Fruit fly (Drosophila melanogaster) whole organism, embryonic: ENCODE measurements around the gene DnaJ-H.

Source experiments
- BEAF-32 ChIP-seq: fragments of 200-800 bp; sonication (Bioruptor generic); optimal IDR thresholded peaks from 3 replicates; lab custom pipeline; 2017; ENCODE audit warnings: missing biosample characterization, missing genetic modification characterization, mild to moderate bottlenecking, moderate library complexity, missing genetic modification reagents
- CG10321 ChIP-seq: fragments of 200-800 bp; sonication (Bioruptor generic); IDR thresholded peaks from 2 replicates; pipeline ENCODE4 v1.3.6; 2022; ENCODE audit warnings: missing biosample characterization, missing genetic modification characterization
- CG10979 ChIP-seq: fragments of 200-800 bp; sonication (Bioruptor generic); optimal IDR thresholded peaks from 2 replicates; lab custom pipeline; 2018; ENCODE audit warnings: missing biosample characterization, mild to moderate bottlenecking, missing genetic modification characterization, moderate library complexity
- CG12299 ChIP-seq: fragments of 200-800 bp; sonication (Bioruptor generic); optimal IDR thresholded peaks from 2 replicates; lab custom pipeline; 2018; ENCODE audit warnings: missing biosample characterization, mild to moderate bottlenecking, missing genetic modification characterization
- CG12659 ChIP-seq: fragments of 200-800 bp; sonication (Bioruptor generic); optimal IDR thresholded peaks from 3 replicates; lab custom pipeline; 2017; ENCODE audit warnings: mild to moderate bottlenecking, missing biosample characterization, missing genetic modification reagents, missing genetic modification characterization
- CG12744 ChIP-seq: fragments of 200-800 bp; sonication (Bioruptor generic); optimal IDR thresholded peaks from 2 replicates; lab custom pipeline; 2016; ENCODE audit warnings: missing biosample characterization, missing genetic modification characterization
- CG1602 ChIP-seq: fragments of 200-800 bp; sonication (Bioruptor generic); optimal IDR thresholded peaks from 3 replicates; lab custom pipeline; 2016; ENCODE audit warnings: missing biosample characterization, missing genetic modification characterization
- CG16813 ChIP-seq: fragments of 200-800 bp; sonication (Bioruptor generic); IDR thresholded peaks from 3 replicates; pipeline ENCODE4 v1.3.6; 2022; ENCODE audit warnings: missing biosample characterization, missing genetic modification characterization; ENCODE audit not compliant: partially characterized antibody
- CG16863 ChIP-seq: fragments of 200-800 bp; sonication (Bioruptor generic); optimal IDR thresholded peaks from 3 replicates; lab custom pipeline; 2016; ENCODE audit warnings: missing biosample characterization, missing genetic modification characterization
- CG18764 ChIP-seq: fragments of 200-800 bp; sonication (Bioruptor generic); optimal IDR thresholded peaks from 3 replicates; lab custom pipeline; 2016; ENCODE audit warnings: missing biosample characterization, missing genetic modification characterization
- CG31224 ChIP-seq: fragments of 200-800 bp; sonication (Bioruptor generic); IDR thresholded peaks from 2 replicates; pipeline ENCODE4 v1.3.6; 2022; ENCODE audit warnings: missing biosample characterization, missing genetic modification characterization
- CG31388 ChIP-seq: fragments of 200-800 bp; sonication (Bioruptor generic); optimal IDR thresholded peaks from 2 replicates; lab custom pipeline; 2016; ENCODE audit warnings: missing biosample characterization, missing genetic modification characterization
- CG3163 ChIP-seq: fragments of 200-800 bp; sonication (Bioruptor generic); optimal IDR thresholded peaks from 3 replicates; lab custom pipeline; 2016; ENCODE audit warnings: missing biosample characterization, missing genetic modification characterization
- CG4360 ChIP-seq: fragments of 200-800 bp; sonication (Bioruptor generic); IDR thresholded peaks from 2 replicates; pipeline ENCODE4 v1.3.6; 2022; ENCODE audit warnings: missing biosample characterization, missing genetic modification characterization
- CG6272 ChIP-seq: fragments of 200-800 bp; sonication (Bioruptor generic); IDR thresholded peaks from 2 replicates; pipeline ENCODE4 v1.3.6; 2022; ENCODE audit warnings: missing biosample characterization, missing genetic modification characterization
- CG7745 ChIP-seq: fragments of 200-800 bp; sonication (Bioruptor generic); optimal IDR thresholded peaks from 2 replicates; lab custom pipeline; 2018; ENCODE audit warnings: missing biosample characterization, mild to moderate bottlenecking, missing genetic modification characterization, moderate library complexity
- CG8089 ChIP-seq: fragments of 200-800 bp; sonication (Bioruptor generic); optimal IDR thresholded peaks from 3 replicates; lab custom pipeline; 2016; ENCODE audit warnings: missing biosample characterization, missing genetic modification characterization
- CG8924 ChIP-seq: fragments of 200-800 bp; optimal IDR thresholded peaks from 3 replicates; lab custom pipeline; 2019; ENCODE audit warnings: missing biosample characterization, mild to moderate bottlenecking, missing genetic modification characterization, moderate library complexity
- CG9932 ChIP-seq: fragments of 200-800 bp; sonication (Bioruptor generic); IDR thresholded peaks from 2 replicates; pipeline ENCODE4 v1.3.6; 2022; ENCODE audit warnings: missing biosample characterization, missing genetic modification characterization
- Dad ChIP-seq: fragments of 200-800 bp; sonication (Bioruptor generic); optimal IDR thresholded peaks from 3 replicates; lab custom pipeline; 2016; ENCODE audit warnings: missing biosample characterization, missing genetic modification characterization
- Dbx ChIP-seq: fragments of 200-800 bp; sonication (Bioruptor generic); IDR thresholded peaks from 3 replicates; pipeline ENCODE4 v1.3.6; 2022; ENCODE audit warnings: missing biosample characterization, missing genetic modification characterization
- Dip2 ChIP-seq: fragments of 200-800 bp; sonication (Bioruptor generic); IDR thresholded peaks from 2 replicates; pipeline ENCODE4 v1.3.6; 2022; ENCODE audit warnings: missing biosample characterization, missing genetic modification characterization
- Dll ChIP-seq: fragments of 200-800 bp; sonication (Bioruptor generic); IDR thresholded peaks from 4 replicates; pipeline ENCODE4 v1.3.6; 2022; ENCODE audit warnings: missing biosample characterization, missing genetic modification characterization; ENCODE audit not compliant: partially characterized antibody
- Doc2 ChIP-seq: fragments of 200-800 bp; sonication (Bioruptor generic); IDR thresholded peaks from 2 replicates; pipeline ENCODE4 v1.3.6; 2022; ENCODE audit warnings: missing biosample characterization, missing genetic modification characterization
- Fer2 ChIP-seq: fragments of 200-800 bp; sonication (Bioruptor generic); optimal IDR thresholded peaks from 2 replicates; lab custom pipeline; 2018; ENCODE audit warnings: missing biosample characterization, mild to moderate bottlenecking, missing genetic modification characterization, moderate library complexity
- Nf-YC ChIP-seq: fragments of 200-800 bp; optimal IDR thresholded peaks from 3 replicates; lab custom pipeline; 2019; ENCODE audit warnings: missing biosample characterization, mild to moderate bottlenecking, missing genetic modification characterization, moderate library complexity
- Oaz ChIP-seq: fragments of 200-800 bp; sonication (Bioruptor generic); IDR thresholded peaks from 2 replicates; pipeline ENCODE4 v1.3.6; 2022; ENCODE audit warnings: missing biosample characterization, missing genetic modification characterization
- Oli ChIP-seq: fragments of 200-800 bp; sonication (Bioruptor generic); optimal IDR thresholded peaks from 2 replicates; lab custom pipeline; 2018; ENCODE audit warnings: missing biosample characterization, mild to moderate bottlenecking, missing genetic modification characterization, moderate library complexity
- Opbp ChIP-seq: fragments of 200-800 bp; sonication (Bioruptor generic); IDR thresholded peaks from 3 replicates; pipeline ENCODE4 v1.3.6; 2022; ENCODE audit warnings: missing biosample characterization, missing genetic modification characterization; ENCODE audit not compliant: partially characterized antibody
- Sin3A ChIP-seq: fragments of >200 bp; optimal IDR thresholded peaks from 2 replicates; lab custom pipeline; 2018
- YL-1 ChIP-seq: fragments of 200-800 bp; sonication (Bioruptor generic); optimal IDR thresholded peaks from 3 replicates; lab custom pipeline; 2017; ENCODE audit warnings: missing biosample characterization, mild to moderate bottlenecking, missing genetic modification characterization
- fd3F ChIP-seq: fragments of 200-800 bp; sonication (Bioruptor generic); optimal IDR thresholded peaks from 2 replicates; lab custom pipeline; 2018; ENCODE audit warnings: missing biosample characterization, mild to moderate bottlenecking, missing genetic modification characterization, moderate library complexity
- lilli ChIP-seq: fragments of 200-800 bp; sonication (Bioruptor generic); optimal IDR thresholded peaks from 3 replicates; lab custom pipeline; 2016; ENCODE audit warnings: missing biosample characterization, missing genetic modification characterization
- lola ChIP-seq, 3 experiments: fragments of >200 bp in 2 of 3; fragments of 200-800 bp in 1 of 3; sonication (Bioruptor generic) in 1 of 3; optimal IDR thresholded peaks; 2 replicates each; lab custom pipeline; 2017 to 2019; ENCODE audit warnings: missing biosample characterization in 3 of 3, missing genetic modification characterization in 3 of 3, mild to moderate bottlenecking in 1 of 3, moderate library complexity in 1 of 3
- nau ChIP-seq: fragments of 200-800 bp; sonication (Bioruptor generic); optimal IDR thresholded peaks from 3 replicates; lab custom pipeline; 2017; ENCODE audit warnings: missing biosample characterization, mild to moderate bottlenecking, missing genetic modification characterization, missing genetic modification reagents
- otp ChIP-seq: fragments of 200-800 bp; sonication (Bioruptor generic); IDR thresholded peaks from 3 replicates; pipeline ENCODE4, ENCODE4 v1.3.6; 2022; ENCODE audit warnings: missing biosample characterization, missing genetic modification characterization
- pb ChIP-seq: fragments of 200-800 bp; sonication (Bioruptor generic); optimal IDR thresholded peaks from 3 replicates; lab custom pipeline; 2016; ENCODE audit warnings: missing biosample characterization, missing genetic modification characterization
- pita ChIP-seq: fragments of 200-800 bp; sonication (Bioruptor generic); optimal IDR thresholded peaks from 2 replicates; lab custom pipeline; 2017; ENCODE audit warnings: missing biosample characterization, mild to moderate bottlenecking, missing genetic modification characterization
- prd ChIP-seq, 3 experiments: fragments of >200 bp in 2 of 3; fragments of 200-800 bp in 1 of 3; sonication (Bioruptor generic) in 1 of 3; optimal IDR thresholded peaks in 2 of 3; IDR thresholded peaks in 1 of 3; 2 replicates in 2 of 3; 3 replicates in 1 of 3; pipeline versions ENCODE4 v1.3.6 to Lab custom; 2017 to 2022; ENCODE audit warnings: missing biosample characterization in 1 of 3, missing genetic modification characterization in 1 of 3
- pros ChIP-seq: fragments of 200-800 bp; sonication (Bioruptor generic); optimal IDR thresholded peaks from 3 replicates; lab custom pipeline; 2019; ENCODE audit warnings: missing biosample characterization, mild to moderate bottlenecking, missing genetic modification characterization, moderate library complexity
- pum ChIP-seq: fragments of 200-800 bp; sonication (Bioruptor generic); optimal IDR thresholded peaks from 2 replicates; lab custom pipeline; 2016; ENCODE audit warnings: missing biosample characterization, missing genetic modification characterization
- ranshi ChIP-seq: fragments of 200-800 bp; sonication (Bioruptor generic); IDR thresholded peaks from 2 replicates; pipeline ENCODE4 v1.3.6; 2022; ENCODE audit warnings: missing biosample characterization, missing genetic modification characterization
- run ChIP-seq: fragments of 200-800 bp; sonication (Bioruptor generic); optimal IDR thresholded peaks from 3 replicates; lab custom pipeline; 2018; ENCODE audit warnings: missing biosample characterization, mild to moderate bottlenecking, missing genetic modification characterization
- salm ChIP-seq: fragments of 200-800 bp; sonication (Bioruptor generic); optimal IDR thresholded peaks from 2 replicates; lab custom pipeline; 2018; ENCODE audit warnings: missing biosample characterization, mild to moderate bottlenecking, missing genetic modification characterization
- slp2 ChIP-seq: fragments of 200-800 bp; sonication (Bioruptor generic); optimal IDR thresholded peaks from 2 replicates; lab custom pipeline; 2016; ENCODE audit warnings: missing biosample characterization, missing genetic modification characterization
- so ChIP-seq: fragments of 200-800 bp; sonication (Bioruptor generic); IDR thresholded peaks from 3 replicates; pipeline ENCODE4 v1.3.6; 2022; ENCODE audit warnings: missing biosample characterization, missing genetic modification characterization
- toy ChIP-seq: fragments of 200-800 bp; sonication (Bioruptor generic); IDR thresholded peaks from 2 replicates; pipeline ENCODE4 v1.3.6; 2022; ENCODE audit warnings: missing biosample characterization, missing genetic modification characterization
- twi ChIP-seq: fragments of 200-800 bp; optimal IDR thresholded peaks from 2 replicates; lab custom pipeline; 2019; ENCODE audit warnings: missing biosample characterization, mild to moderate bottlenecking, missing genetic modification characterization, moderate library complexity
- tx ChIP-seq: fragments of 200-800 bp; sonication (Bioruptor generic); optimal IDR thresholded peaks from 2 replicates; lab custom pipeline; 2016; ENCODE audit warnings: missing biosample characterization, missing genetic modification characterization
- unpg ChIP-seq: fragments of 200-800 bp; sonication (Bioruptor generic); optimal IDR thresholded peaks from 3 replicates; lab custom pipeline; 2018; ENCODE audit warnings: missing biosample characterization, mild to moderate bottlenecking, missing genetic modification characterization, moderate library complexity

The DnaJ-H gene

DNA sequence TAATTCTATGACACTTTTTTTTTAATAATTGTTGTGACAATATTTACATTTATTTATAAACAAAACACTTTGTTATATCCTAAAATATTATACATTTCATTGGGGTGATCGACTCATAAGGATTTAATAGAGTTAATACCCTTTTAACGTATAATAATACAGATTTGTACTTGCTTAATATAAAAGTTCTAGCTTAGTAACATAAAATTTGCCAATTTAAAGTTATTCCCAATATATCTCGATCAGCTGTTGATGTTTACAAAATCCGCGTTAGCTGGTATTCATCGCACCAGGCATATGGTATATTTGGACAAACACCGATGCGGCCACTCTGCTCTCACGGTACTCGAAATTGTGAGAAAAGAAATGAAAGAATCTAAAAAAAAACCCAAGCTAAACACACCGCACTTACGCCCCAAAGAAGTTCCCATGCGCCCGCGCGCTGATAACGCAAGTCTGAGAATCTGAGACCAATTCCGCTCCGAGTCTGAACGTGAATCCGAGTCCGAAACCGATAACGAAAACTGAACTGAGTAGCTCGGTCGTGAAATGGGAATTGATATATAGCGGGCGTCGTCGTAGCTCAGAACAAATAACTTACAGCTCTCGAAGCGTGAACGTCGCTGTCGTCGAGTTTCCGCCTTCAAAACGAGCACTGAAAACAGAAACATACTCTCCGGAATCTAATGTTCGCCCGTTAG is 37.7 kb upstream of the DnaJ-H start, which contains the start of gene Pect (continued):
- TF ChIP-seq prd (optimal IDR thresholded peaks at IDR 0.05; lab: Kevin White, UChicago) (no peak), prd (GFP tag; IDR thresholded peaks at IDR 0.05; lab: Robert Waterston, UW) (no peak), Fer2 (tag; lab: Kevin White, UChicago) (no peak), Sin3A (lab: Kevin White, UChicago) (peak; percentile 19), Opbp (GFP tag; lab: Robert Waterston, UW) (peak; percentile 63; the same call in 2 of the 3 replicates), CG31224 (GFP tag; lab: Robert Waterston, UW) (no peak), YL-1 (GFP tag; lab: Kevin White, UChicago) (no peak), pb (GFP tag; lab: Kevin White, UChicago) (no peak), pita (GFP tag; lab: Kevin White, UChicago) (no peak), CG9932 (GFP tag; lab: Robert Waterston, UW) (peak; percentile 38), CG18764 (GFP tag; lab: Kevin White, UChicago) (no peak), CG8924 (tag; lab: Kevin White, UChicago) (peak; percentile 71), BEAF-32 (GFP tag; lab: Kevin White, UChicago) (peak; percentile 83), lola (GFP tag; optimal IDR thresholded peaks at IDR 0.05; lab: Kevin White, UChicago) (peak in 1 of 3 experiments; percentile 26), CG8089 (GFP tag; lab: Kevin White, UChicago) (no peak), pum (GFP tag; lab: Kevin White, UChicago) (no peak), CG4360 (GFP tag; lab: Robert Waterston, UW) (no peak), Nf-YC (tag; lab: Kevin White, UChicago) (no peak), slp2 (no peak), CG3163 (GFP tag; lab: Kevin White, UChicago) (no peak), CG10979 (tag; lab: Kevin White, UChicago) (no peak), pros (GFP tag; lab: Kevin White, UChicago) (peak; percentile 31), Dll (peak; percentile 62; the same call in 2 of the 4 replicates), CG16863 (GFP tag; lab: Kevin White, UChicago) (no peak), CG12744 (GFP tag; lab: Kevin White, UChicago) (no peak), tx (GFP tag; lab: Kevin White, UChicago) (no peak), otp (GFP tag; lab: Robert Waterston, UW) (no peak), CG6272 (GFP tag; lab: Robert Waterston, UW) (no peak), CG7745 (no peak), CG1602 (GFP tag; lab: Kevin White, UChicago) (peak; percentile 43), unpg (GFP tag; lab: Kevin White, UChicago) (no peak), lilli (no peak), CG12299 (peak; percentile 49), so (GFP tag; lab: Robert Waterston, UW) (peak; percentile 66; the same call in 1 of the 3 replicates), Dip2 (no peak), CG16813 (GFP tag; lab: Robert Waterston, UW) (peak; percentile 53), Oli (tag; lab: Kevin White, UChicago) (no peak), ranshi (GFP tag; lab: Robert Waterston, UW) (peak; percentile 42; the same call in 1 of the 2 replicates), fd3F (GFP tag; lab: Kevin White, UChicago) (no peak), run (tag; lab: Kevin White, UChicago) (no peak), CG31388 (GFP tag; lab: Kevin White, UChicago) (no peak), Oaz (no peak), CG12659 (GFP tag; lab: Kevin White, UChicago) (peak; percentile 11), salm (no peak), CG10321 (GFP tag; lab: Robert Waterston, UW) (no peak), Dbx (GFP tag; lab: Robert Waterston, UW) (no peak; the same call in 2 of the 3 replicates), Dad (GFP tag; lab: Kevin White, UChicago) (no peak), Doc2 (GFP tag; lab: Robert Waterston, UW) (no peak), toy (GFP tag; lab: Robert Waterston, UW) (no peak), nau (GFP tag; lab: Kevin White, UChicago) (no peak), twi (no peak)
